Worm (Caenorhabditis elegans) whole organism, early embryonic: ENCODE data around the gene cyp-33E1.

Source experiments
- ama-1 ChIP-seq: fragments of 150-350 bp; optimal IDR thresholded peaks from 2 replicates; lab custom pipeline; 2014
- flt-1 ChIP-seq: fragments of 200-800 bp; sonication (Bioruptor generic); IDR thresholded peaks from 2 replicates; pipeline ENCODE4 v1.3.6; 2022; ENCODE audit warnings: missing genetic modification characterization, missing compliant biosample characterization
- sea-1 ChIP-seq: fragments of 200-800 bp; sonication (Bioruptor generic); conservative IDR thresholded peaks from 2 replicates; pipeline ENCODE4 v1.3.6; 2022; ENCODE audit warnings: missing genetic modification characterization, missing compliant biosample characterization
- tbx-11 ChIP-seq: fragments of 200-800 bp; sonication (Bioruptor generic); IDR thresholded peaks from 2 replicates; pipeline ENCODE4 v1.3.6; 2022; ENCODE audit warnings: missing genetic modification characterization, missing compliant biosample characterization

DNA sequence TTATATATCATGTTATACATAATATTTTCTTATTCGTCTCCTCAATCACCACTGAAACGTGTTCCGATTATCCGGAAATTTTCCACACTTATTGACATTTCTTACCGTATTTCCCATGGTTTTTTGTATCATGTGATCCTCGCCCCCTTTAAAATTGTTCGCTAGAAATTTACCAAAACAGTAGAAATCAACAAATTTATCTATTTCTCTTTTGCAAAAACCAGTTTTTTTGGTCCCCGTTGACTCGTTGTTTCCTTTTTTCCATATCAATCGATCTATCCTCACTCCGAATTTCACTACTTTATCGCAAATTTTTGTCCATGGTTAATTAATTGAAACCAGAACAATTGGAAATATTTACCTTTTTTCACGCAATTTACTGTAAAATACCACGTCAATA, 22.7 kb downstream of the cyp-33E1 start:
- no peak for TF ChIP-seq ama-1 (lab: Kevin White, UChicago)
- no peak for TF ChIP-seq sea-1 (GFP tag; lab: Robert Waterston, UW)
- no peak for TF ChIP-seq flt-1 (GFP tag; lab: Robert Waterston, UW)
- TF ChIP-seq tbx-11 (GFP tag; lab: Robert Waterston, UW) = no peak
